Worm (Caenorhabditis elegans) whole organism, midembryonic: ENCODE measurements around the gene W05B10.4.

Experiments
- klf-2 ChIP-seq: fragments of 200-800 bp; sonication (Bioruptor generic); conservative IDR thresholded peaks from 2 replicates; pipeline ENCODE4 v1.3.6; 2022; ENCODE audit warnings: missing genetic modification reagents, missing genetic modification characterization, missing compliant biosample characterization
- ref-1 ChIP-seq: fragments of 200-800 bp; sonication (Bioruptor generic); conservative IDR thresholded peaks from 2 replicates; pipeline ENCODE4 v1.3.6; 2022; ENCODE audit warnings: missing genetic modification reagents, missing genetic modification characterization, missing compliant biosample characterization
- tab-1 ChIP-seq: fragments of 200-800 bp; sonication (Bioruptor generic); IDR thresholded peaks from 2 replicates; pipeline ENCODE4 v1.3.6; 2022; ENCODE audit warnings: missing genetic modification characterization, missing compliant biosample characterization
- ztf-23 ChIP-seq: fragments of 200-800 bp; sonication (Bioruptor generic); IDR thresholded peaks from 2 replicates; pipeline ENCODE4 v1.3.6; 2022; ENCODE audit warnings: missing genetic modification reagents, missing genetic modification characterization, missing compliant biosample characterization

- no peak for TF ChIP-seq ref-1 (GFP tag; lab: Robert Waterston, UW)
- no peak for TF ChIP-seq klf-2 (GFP tag; lab: Robert Waterston, UW)
- TF ChIP-seq tab-1 (GFP tag; lab: Robert Waterston, UW): no peak
- TF ChIP-seq ztf-23 (GFP tag; lab: Robert Waterston, UW): no peak
Measured at ce11 chrV:12634050-12634449, 34.0 kb upstream of the W05B10.4 start.
